Fruit fly (Drosophila melanogaster) whole organism, embryonic: Measurements from ENCODE around the gene MSBP.
A peak's percentile ranks its signal among the peaks of the same experiment; 100 is the strongest.

Experiments used
- Ada2b ChIP-seq: fragments of 200-800 bp; sonication (Bioruptor generic); IDR thresholded peaks from 2 replicates; pipeline ENCODE4 v1.3.6; 2022; ENCODE audit warnings: missing biosample characterization, missing genetic modification characterization
- B-H1 ChIP-seq: fragments of 200-800 bp; sonication (Bioruptor generic); IDR thresholded peaks from 3 replicates; pipeline ENCODE4 v1.3.6; 2022; ENCODE audit warnings: missing biosample characterization, missing genetic modification characterization
- BEAF-32 ChIP-seq: fragments of 200-800 bp; sonication (Bioruptor generic); optimal IDR thresholded peaks from 3 replicates; lab custom pipeline; 2017; ENCODE audit warnings: missing biosample characterization, missing genetic modification characterization, mild to moderate bottlenecking, moderate library complexity, missing genetic modification reagents
- Bgb ChIP-seq: fragments of 200-800 bp; sonication (Bioruptor generic); IDR thresholded peaks from 2 replicates; pipeline ENCODE4 v1.3.6; 2022; ENCODE audit warnings: missing biosample characterization, missing genetic modification characterization; ENCODE audit not compliant: partially characterized antibody
- Bteb2 ChIP-seq: fragments of 200-800 bp; sonication (Bioruptor generic); optimal IDR thresholded peaks from 2 replicates; lab custom pipeline; 2016; ENCODE audit warnings: missing biosample characterization, missing genetic modification characterization
- CG12744 ChIP-seq: fragments of 200-800 bp; sonication (Bioruptor generic); optimal IDR thresholded peaks from 2 replicates; lab custom pipeline; 2016; ENCODE audit warnings: missing biosample characterization, missing genetic modification characterization
- CG13123 ChIP-seq: fragments of 200-800 bp; sonication (Bioruptor generic); optimal IDR thresholded peaks from 2 replicates; lab custom pipeline; 2016; ENCODE audit warnings: missing biosample characterization, missing genetic modification characterization
- CG14860 ChIP-seq: fragments of 200-800 bp; sonication (Bioruptor generic); IDR thresholded peaks from 3 replicates; pipeline ENCODE4 v1.3.6; 2022; ENCODE audit warnings: missing biosample characterization, missing genetic modification characterization; ENCODE audit not compliant: partially characterized antibody
- CG1603 ChIP-seq: fragments of 200-800 bp; sonication (Bioruptor generic); optimal IDR thresholded peaks from 2 replicates; lab custom pipeline; 2019; ENCODE audit warnings: missing biosample characterization, mild to moderate bottlenecking, missing genetic modification characterization, moderate library complexity
- CG16813 ChIP-seq: fragments of 200-800 bp; sonication (Bioruptor generic); IDR thresholded peaks from 3 replicates; pipeline ENCODE4 v1.3.6; 2022; ENCODE audit warnings: missing biosample characterization, missing genetic modification characterization; ENCODE audit not compliant: partially characterized antibody
- CG16815 ChIP-seq: fragments of 200-800 bp; sonication (Bioruptor generic); optimal IDR thresholded peaks from 3 replicates; lab custom pipeline; 2017; ENCODE audit warnings: missing biosample characterization, mild to moderate bottlenecking, missing genetic modification characterization
- CG2875 ChIP-seq: fragments of 200-800 bp; sonication (Bioruptor generic); optimal IDR thresholded peaks from 2 replicates; lab custom pipeline; 2017; ENCODE audit warnings: missing biosample characterization, mild to moderate bottlenecking, missing genetic modification characterization, missing genetic modification reagents
- CG31388 ChIP-seq: fragments of 200-800 bp; sonication (Bioruptor generic); optimal IDR thresholded peaks from 2 replicates; lab custom pipeline; 2016; ENCODE audit warnings: missing biosample characterization, missing genetic modification characterization
- CG33557 ChIP-seq: fragments of 200-800 bp; sonication (Bioruptor generic); optimal IDR thresholded peaks from 2 replicates; lab custom pipeline; 2019; ENCODE audit warnings: missing biosample characterization, mild to moderate bottlenecking, missing genetic modification characterization, moderate library complexity
- CG4328 ChIP-seq: fragments of 200-800 bp; sonication (Bioruptor generic); optimal IDR thresholded peaks from 3 replicates; lab custom pipeline; 2017; ENCODE audit warnings: missing biosample characterization, missing genetic modification reagents, missing genetic modification characterization
- CG4730 ChIP-seq: fragments of 200-800 bp; sonication (Bioruptor generic); IDR thresholded peaks from 2 replicates; pipeline ENCODE4 v1.3.6; 2022; ENCODE audit warnings: missing biosample characterization, missing genetic modification characterization
- CG6791 ChIP-seq: fragments of 200-800 bp; sonication (Bioruptor generic); IDR thresholded peaks from 3 replicates; pipeline ENCODE4 v1.3.6; 2022; ENCODE audit warnings: missing biosample characterization, missing genetic modification characterization; ENCODE audit not compliant: partially characterized antibody
- CG7271 ChIP-seq: fragments of 200-800 bp; sonication (Bioruptor generic); optimal IDR thresholded peaks from 2 replicates; lab custom pipeline; 2018; ENCODE audit warnings: missing biosample characterization, mild to moderate bottlenecking, missing genetic modification characterization, moderate library complexity
- CG7839 ChIP-seq: fragments of 200-800 bp; sonication (Bioruptor generic); optimal IDR thresholded peaks from 3 replicates; lab custom pipeline; 2018; ENCODE audit warnings: missing biosample characterization, mild to moderate bottlenecking, missing genetic modification characterization, moderate library complexity
- CG8359 ChIP-seq: fragments of 200-800 bp; sonication (Bioruptor generic); optimal IDR thresholded peaks from 2 replicates; lab custom pipeline; 2017; ENCODE audit warnings: missing biosample characterization, mild to moderate bottlenecking, missing genetic modification characterization, borderline replicate concordance
- CG8944 ChIP-seq: fragments of 200-800 bp; sonication (Bioruptor generic); optimal IDR thresholded peaks from 3 replicates; lab custom pipeline; 2016; ENCODE audit warnings: missing biosample characterization, missing genetic modification characterization
- Elba2 ChIP-seq: fragments of 200-800 bp; sonication (Bioruptor generic); optimal IDR thresholded peaks from 3 replicates; lab custom pipeline; 2016; ENCODE audit warnings: missing biosample characterization, missing genetic modification characterization
- Ets97D ChIP-seq: fragments of 200-800 bp; sonication (Bioruptor generic); optimal IDR thresholded peaks from 3 replicates; lab custom pipeline; 2016; ENCODE audit warnings: missing biosample characterization, missing genetic modification characterization
- HmgD ChIP-seq: fragments of 200-800 bp; sonication (Bioruptor generic); optimal IDR thresholded peaks from 3 replicates; lab custom pipeline; 2016; ENCODE audit warnings: missing biosample characterization, missing genetic modification characterization
- Hr51 ChIP-seq, 2 experiments: fragments of 200-800 bp; sonication (Bioruptor generic); optimal IDR thresholded peaks; 2 replicates in 1 of 2; 3 replicates in 1 of 2; lab custom pipeline; 2016 to 2018; ENCODE audit warnings: missing biosample characterization in 2 of 2, missing genetic modification characterization in 2 of 2, mild to moderate bottlenecking in 1 of 2, moderate library complexity in 1 of 2
- MBD-R2 ChIP-seq: fragments of 200-800 bp; sonication (Bioruptor generic); IDR thresholded peaks from 2 replicates; pipeline ENCODE4 v1.3.6; 2022; ENCODE audit warnings: missing biosample characterization, missing genetic modification characterization
- Mrtf ChIP-seq: fragments of 200-800 bp; sonication (Bioruptor generic); IDR thresholded peaks from 3 replicates; pipeline ENCODE4 v1.3.6; 2022; ENCODE audit warnings: missing biosample characterization, missing genetic modification characterization
- Myb ChIP-seq: fragments of 200-800 bp; sonication (Bioruptor generic); optimal IDR thresholded peaks from 2 replicates; lab custom pipeline; 2016; ENCODE audit warnings: missing biosample characterization, missing genetic modification characterization
- NC2β ChIP-seq: fragments of 200-800 bp; sonication (Bioruptor generic); optimal IDR thresholded peaks from 2 replicates; lab custom pipeline; 2016; ENCODE audit warnings: missing biosample characterization, missing genetic modification characterization
- Nf-YA ChIP-seq: fragments of 200-800 bp; sonication (Bioruptor generic); IDR thresholded peaks from 2 replicates; pipeline ENCODE4 v1.3.6; 2022; ENCODE audit warnings: missing biosample characterization, missing genetic modification characterization
- Pdp1 ChIP-seq, 2 experiments: fragments of 200-800 bp; sonication (Bioruptor generic); optimal IDR thresholded peaks; 3 replicates each; lab custom pipeline; 2016; ENCODE audit warnings: missing biosample characterization in 2 of 2, missing genetic modification characterization in 2 of 2, mild to moderate bottlenecking in 1 of 2, moderate library complexity in 1 of 2
- Ravus ChIP-seq: fragments of 200-800 bp; sonication (Bioruptor generic); IDR thresholded peaks from 2 replicates; pipeline ENCODE4 v1.3.6; 2022; ENCODE audit warnings: missing biosample characterization, missing genetic modification characterization
- Sox102F ChIP-seq: fragments of 200-800 bp; sonication (Bioruptor generic); optimal IDR thresholded peaks from 2 replicates; lab custom pipeline; 2018; ENCODE audit warnings: missing biosample characterization, mild to moderate bottlenecking, missing genetic modification characterization, moderate library complexity
- Vsx1 ChIP-seq: fragments of 200-800 bp; sonication (Bioruptor generic); optimal IDR thresholded peaks from 2 replicates; lab custom pipeline; 2017; ENCODE audit warnings: missing biosample characterization, mild to moderate bottlenecking, missing genetic modification characterization, missing genetic modification reagents
- YL-1 ChIP-seq: fragments of 200-800 bp; sonication (Bioruptor generic); optimal IDR thresholded peaks from 3 replicates; lab custom pipeline; 2017; ENCODE audit warnings: missing biosample characterization, mild to moderate bottlenecking, missing genetic modification characterization
- ase ChIP-seq: fragments of 200-800 bp; sonication (Bioruptor generic); IDR thresholded peaks from 3 replicates; pipeline ENCODE4 v1.3.6; 2022; ENCODE audit warnings: missing biosample characterization, missing genetic modification characterization
- cwo ChIP-seq: fragments of 200-800 bp; sonication (Bioruptor generic); optimal IDR thresholded peaks from 3 replicates; lab custom pipeline; 2017; ENCODE audit warnings: missing biosample characterization, missing genetic modification characterization, mild to moderate bottlenecking, moderate library complexity, missing genetic modification reagents
- dm ChIP-seq: fragments of 200-800 bp; sonication (Bioruptor generic); optimal IDR thresholded peaks from 3 replicates; lab custom pipeline; 2016; ENCODE audit warnings: missing biosample characterization, missing genetic modification characterization
- eyg ChIP-seq: fragments of 200-800 bp; sonication (Bioruptor generic); optimal IDR thresholded peaks from 3 replicates; lab custom pipeline; 2016; ENCODE audit warnings: missing biosample characterization, missing genetic modification characterization
- hb ChIP-seq: fragments of 200-800 bp; sonication (Bioruptor generic); IDR thresholded peaks from 3 replicates; pipeline ENCODE4 v1.3.6; 2022; ENCODE audit warnings: missing biosample characterization, missing genetic modification characterization; ENCODE audit not compliant: partially characterized antibody
- mam ChIP-seq: fragments of 200-800 bp; sonication (Bioruptor generic); optimal IDR thresholded peaks from 3 replicates; lab custom pipeline; 2016; ENCODE audit warnings: missing biosample characterization, missing genetic modification characterization
- nerfin-1 ChIP-seq: fragments of 200-800 bp; sonication (Bioruptor generic); optimal IDR thresholded peaks from 3 replicates; lab custom pipeline; 2019; ENCODE audit warnings: missing biosample characterization, mild to moderate bottlenecking, missing genetic modification characterization, moderate library complexity
- pb ChIP-seq: fragments of 200-800 bp; sonication (Bioruptor generic); optimal IDR thresholded peaks from 3 replicates; lab custom pipeline; 2016; ENCODE audit warnings: missing biosample characterization, missing genetic modification characterization
- phol ChIP-seq: fragments of 200-800 bp; sonication (Bioruptor generic); optimal IDR thresholded peaks from 3 replicates; lab custom pipeline; 2018; ENCODE audit warnings: missing biosample characterization, mild to moderate bottlenecking, missing genetic modification characterization, moderate library complexity
- row ChIP-seq: fragments of 200-800 bp; sonication (Bioruptor generic); IDR thresholded peaks from 3 replicates; pipeline ENCODE4 v1.3.6; 2022; ENCODE audit warnings: missing biosample characterization, missing genetic modification characterization
- so ChIP-seq: fragments of 200-800 bp; sonication (Bioruptor generic); IDR thresholded peaks from 3 replicates; pipeline ENCODE4 v1.3.6; 2022; ENCODE audit warnings: missing biosample characterization, missing genetic modification characterization
- ssp ChIP-seq: fragments of 200-800 bp; sonication (Bioruptor generic); IDR thresholded peaks from 2 replicates; pipeline ENCODE4 v1.3.6; 2022; ENCODE audit warnings: missing biosample characterization, missing genetic modification characterization
- vfl ChIP-seq: fragments of 200-800 bp; sonication (Bioruptor generic); optimal IDR thresholded peaks from 2 replicates; lab custom pipeline; 2016; ENCODE audit warnings: missing biosample characterization, missing genetic modification characterization
- z ChIP-seq: fragments of 200-800 bp; sonication (Bioruptor generic); IDR thresholded peaks from 3 replicates; pipeline ENCODE4 v1.3.6; 2022; ENCODE audit warnings: missing biosample characterization, missing genetic modification characterization

MSBP gene

DNA sequence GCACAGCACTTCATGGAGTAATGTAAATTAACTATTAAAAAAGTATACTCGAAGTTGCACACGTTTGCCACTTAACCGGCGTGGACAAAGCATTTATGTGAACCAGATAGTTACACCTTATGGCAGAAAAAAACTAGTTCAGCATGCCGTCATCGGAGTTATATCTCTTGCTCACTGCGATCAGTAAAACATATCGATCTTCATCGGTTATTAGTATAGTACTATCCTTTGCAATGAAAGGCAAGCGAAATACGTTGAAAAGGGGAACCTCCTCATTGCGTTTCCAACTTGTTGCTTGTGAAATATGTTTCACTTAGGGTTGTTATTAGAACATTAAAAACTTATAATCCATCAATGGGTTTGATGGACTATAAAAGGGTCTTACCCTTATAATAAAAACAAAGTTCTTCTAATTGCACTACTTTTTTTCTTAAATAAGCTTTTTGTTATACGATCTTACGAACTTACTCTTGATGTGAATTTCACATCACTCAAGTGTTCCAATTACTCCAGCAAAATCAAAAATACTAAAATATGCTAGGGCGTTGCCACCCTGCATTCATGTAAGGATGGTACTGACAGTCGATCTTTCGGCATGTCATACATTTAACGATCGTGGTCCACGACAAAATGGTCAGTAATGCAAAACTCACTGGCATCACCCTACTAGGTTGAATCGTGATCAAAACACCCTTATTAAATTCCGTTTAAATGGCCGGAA is 19.8 kb upstream of the MSBP start, which contains the start of gene CycD (continued):
- no peak for TF ChIP-seq CG33557 (GFP tag; lab: Kevin White, UChicago)
- peak; percentile 54; the same call in 1 of the 3 replicates for TF ChIP-seq CG16813 (GFP tag; lab: Robert Waterston, UW)
- TF ChIP-seq CG4730: no peak
- no peak for TF ChIP-seq NC2β (GFP tag; lab: Kevin White, UChicago)
- peak; percentile 6 for TF ChIP-seq CG16815 (GFP tag; lab: Kevin White, UChicago)
- TF ChIP-seq CG12744: no peak
- TF ChIP-seq CG2875: no peak
- peak; percentile 87 for TF ChIP-seq CG1603
- TF ChIP-seq CG7271 (tag; lab: Kevin White, UChicago): no peak
- TF ChIP-seq CG7839: no peak
- TF ChIP-seq BEAF-32 (GFP tag; lab: Kevin White, UChicago): peak; percentile 69
- TF ChIP-seq z: no peak
- peak; percentile 93 for TF ChIP-seq ssp (GFP tag; lab: Robert Waterston, UW)
- TF ChIP-seq Ets97D (GFP tag; lab: Kevin White, UChicago): peak; percentile 61
- no peak for TF ChIP-seq cwo (GFP tag; lab: Kevin White, UChicago)
- TF ChIP-seq Myb (GFP tag; lab: Kevin White, UChicago): peak; percentile 42
- TF ChIP-seq eyg (GFP tag; lab: Kevin White, UChicago): no peak
- no peak for TF ChIP-seq Elba2 (GFP tag; lab: Kevin White, UChicago)
- TF ChIP-seq nerfin-1 (tag; lab: Kevin White, UChicago): no peak
- TF ChIP-seq CG6791: peak; percentile 78; the same call in 2 of the 3 replicates
- TF ChIP-seq phol (tag; lab: Kevin White, UChicago): peak; percentile 81
- TF ChIP-seq CG14860 (GFP tag; lab: Robert Waterston, UW): 0 out of 3 replicates have a peak, but pooled peaks have one; percentile 20
- no peak for TF ChIP-seq pb (GFP tag; lab: Kevin White, UChicago)
- TF ChIP-seq so (GFP tag; lab: Robert Waterston, UW): no peak
- no peak for TF ChIP-seq CG8359 (GFP tag; lab: Kevin White, UChicago)
- TF ChIP-seq B-H1 (GFP tag; lab: Robert Waterston, UW): no peak
- TF ChIP-seq dm (GFP tag; lab: Kevin White, UChicago): peak; percentile 5
- TF ChIP-seq row (GFP tag; lab: Robert Waterston, UW): peak; percentile 73
- TF ChIP-seq MBD-R2 (GFP tag; lab: Robert Waterston, UW): peak; percentile 42; the same call in 1 of the 2 replicates
- TF ChIP-seq Mrtf (GFP tag; lab: Robert Waterston, UW): no peak
- no peak for TF ChIP-seq HmgD (GFP tag; lab: Kevin White, UChicago)
- TF ChIP-seq CG13123: no peak
- TF ChIP-seq Bteb2 (GFP tag; lab: Kevin White, UChicago): no peak
- no peak for TF ChIP-seq Hr51 (GFP tag; optimal IDR thresholded peaks at IDR 0.05; lab: Kevin White, UChicago)
- TF ChIP-seq mam (GFP tag; lab: Kevin White, UChicago): peak; percentile 44
- peak; percentile 4 to 37 for TF ChIP-seq Pdp1 (GFP tag; optimal IDR thresholded peaks at IDR 0.05; lab: Kevin White, UChicago)
- peak; percentile 64 for TF ChIP-seq Bgb
- TF ChIP-seq hb (GFP tag; lab: Robert Waterston, UW): peak; percentile 67; the same call in 2 of the 3 replicates
- TF ChIP-seq Ada2b (GFP tag; lab: Robert Waterston, UW): no peak
- TF ChIP-seq CG31388 (GFP tag; lab: Kevin White, UChicago): no peak
- TF ChIP-seq CG8944: peak; percentile 8
- TF ChIP-seq Vsx1 (GFP tag; lab: Kevin White, UChicago): no peak
- TF ChIP-seq vfl (GFP tag; lab: Kevin White, UChicago): no peak
- no peak for TF ChIP-seq Ravus
- TF ChIP-seq ase (GFP tag; lab: Robert Waterston, UW): no peak; the same call in 1 of the 3 replicates
- TF ChIP-seq Sox102F: no peak
- TF ChIP-seq YL-1: no peak
- no peak for TF ChIP-seq Nf-YA (GFP tag; lab: Robert Waterston, UW)
- TF ChIP-seq CG4328 (GFP tag; lab: Kevin White, UChicago): no peak
